Worm (Caenorhabditis elegans): ENCODE data around the gene mec-18.

mec-18 gene

DNA sequence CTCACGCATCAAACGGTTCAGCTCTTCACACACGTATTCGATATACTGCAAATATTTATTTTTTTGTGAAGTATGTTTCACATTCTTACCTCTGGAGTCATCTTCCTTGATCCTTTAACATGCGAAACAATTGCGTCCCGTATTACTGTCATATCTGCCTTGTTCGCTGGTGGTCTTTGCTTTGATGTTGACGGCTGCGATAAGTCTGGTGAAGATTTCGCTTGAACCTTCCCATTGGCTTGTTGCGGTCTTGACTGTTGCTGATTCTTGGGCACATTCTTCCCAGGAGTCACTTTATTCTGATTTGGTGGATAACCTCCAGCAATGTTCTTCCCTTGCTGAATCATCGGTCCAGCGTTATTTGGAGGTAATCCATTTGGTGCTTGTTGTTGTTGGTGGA, 29.2 kb upstream of the mec-18 start:
- no peak for TF ChIP-seq scrt-1 (GFP tag; IDR thresholded peaks at IDR 0.05)
- TF ChIP-seq sea-1 (GFP tag; conservative IDR thresholded peaks at IDR 0.05): no peak
- TF ChIP-seq ama-1 (optimal IDR thresholded peaks at IDR 0.05): no peak
- TF ChIP-seq aly-1 (tag; optimal IDR thresholded peaks at IDR 0.05): no peak
- no peak for TF ChIP-seq B0310.2 (tag; optimal IDR thresholded peaks at IDR 0.05)
- no peak for TF ChIP-seq flt-1 (GFP tag; IDR thresholded peaks at IDR 0.05)
- TF ChIP-seq F13C5.2 (tag; optimal IDR thresholded peaks at IDR 0.05): no peak
- TF ChIP-seq tbx-37 (GFP tag; conservative IDR thresholded peaks at IDR 0.05): no peak

DNA sequence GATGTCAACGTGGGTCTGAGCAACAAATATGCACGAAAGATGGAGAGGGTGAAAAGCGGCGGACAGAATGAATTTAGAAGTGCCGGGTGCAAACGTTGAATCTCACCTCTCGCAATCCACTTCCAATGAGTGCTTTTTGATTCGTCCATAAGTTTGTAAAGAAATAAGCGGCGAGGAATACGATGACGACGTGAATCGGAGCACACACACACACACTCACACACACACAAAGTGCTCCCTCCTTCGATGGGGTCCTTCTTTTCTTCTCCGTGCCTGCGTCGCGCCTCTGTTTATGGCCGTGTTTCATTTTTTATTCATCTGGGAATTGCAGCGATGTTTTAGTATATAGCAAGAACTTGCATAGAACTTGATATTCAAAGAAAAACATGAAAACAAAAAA, 23.4 kb upstream of the mec-18 start, which contains the start of gene paf-2:
Gene paf-2, minus strand, starts transcription at position 290 of the 400 bp plus-strand sequence.
- TF ChIP-seq ama-1 (optimal IDR thresholded peaks at IDR 0.05): no peak

DNA sequence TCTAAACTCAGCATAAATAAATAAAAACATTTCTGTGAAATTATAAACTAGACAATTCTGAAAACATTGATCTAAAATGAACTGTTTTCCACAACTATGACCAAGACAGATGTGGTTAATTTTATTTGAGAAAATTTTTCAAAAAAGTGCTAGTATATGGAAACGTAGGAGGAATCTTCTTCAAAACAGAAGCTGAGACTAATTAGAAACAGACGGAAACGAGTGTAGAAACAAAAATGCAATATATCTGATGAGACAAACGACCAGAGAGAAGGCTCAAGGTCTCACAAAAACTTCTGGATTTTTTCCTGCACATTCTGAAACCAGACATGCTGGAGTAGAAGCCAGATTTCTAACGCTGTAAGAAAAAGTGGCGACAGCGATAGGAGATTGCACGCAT, 21.9 kb upstream of the mec-18 start:
- no peak for TF ChIP-seq hnd-1 (tag; optimal IDR thresholded peaks at IDR 0.05)

DNA sequence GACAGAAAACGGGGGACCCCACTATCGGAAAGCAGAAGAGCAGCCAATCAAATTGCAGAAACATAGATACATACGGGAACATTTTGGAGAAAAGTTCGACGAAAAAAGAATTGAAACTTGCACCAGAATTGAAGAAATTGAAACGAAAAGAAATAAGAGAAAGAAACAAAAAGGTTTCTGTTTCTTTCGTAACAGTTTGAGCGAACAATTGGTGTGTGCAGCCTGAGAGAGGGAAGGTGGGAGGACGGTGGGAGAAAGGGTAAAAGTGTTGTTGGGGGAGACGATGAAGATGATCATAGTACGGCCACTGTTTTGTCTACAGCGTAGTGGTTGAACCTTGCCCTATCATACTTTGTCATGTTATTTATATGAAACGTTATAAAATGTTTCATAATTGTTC, 20.9 kb upstream of the mec-18 start:
- TF ChIP-seq pes-1 (GFP tag; IDR thresholded peaks at IDR 0.05) (no peak), hmbx-1 (tag; optimal IDR thresholded peaks at IDR 0.05) (no peak), hmg-4 (GFP tag; optimal IDR thresholded peaks at IDR 0.05) (no peak), ceh-13 (GFP tag; optimal IDR thresholded peaks at IDR 0.05) (no peak), aly-1 (tag; optimal IDR thresholded peaks at IDR 0.05) (no peak), flt-1 (GFP tag; IDR thresholded peaks at IDR 0.05) (no peak), B0310.2 (tag; optimal IDR thresholded peaks at IDR 0.05) (no peak), scrt-1 (GFP tag; IDR thresholded peaks at IDR 0.05) (no peak)

DNA sequence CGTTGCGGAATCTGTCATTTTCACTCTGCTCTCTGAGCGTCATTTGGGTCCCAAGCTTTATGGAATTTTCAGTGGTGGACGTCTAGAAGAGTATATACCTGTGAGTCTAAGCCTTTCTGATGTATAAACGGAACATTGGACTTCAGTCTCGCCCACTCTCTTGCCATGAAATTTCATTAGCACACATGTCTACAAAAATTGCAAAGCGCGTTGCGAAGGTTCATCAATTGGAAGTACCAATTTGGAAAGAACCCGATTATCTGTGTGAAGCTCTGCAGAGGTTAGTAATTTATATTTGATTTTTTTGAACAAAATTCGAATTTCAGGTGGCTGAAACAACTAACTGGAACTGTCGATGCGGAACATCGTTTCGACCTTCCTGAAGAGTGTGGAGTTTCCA, 15.8 kb upstream of the mec-18 start:
- TF ChIP-seq hmbx-1 (tag; optimal IDR thresholded peaks at IDR 0.05) (no peak), ceh-13 (GFP tag; optimal IDR thresholded peaks at IDR 0.05) (no peak), tra-4 (tag; optimal IDR thresholded peaks at IDR 0.05) (no peak), hmg-4 (GFP tag; optimal IDR thresholded peaks at IDR 0.05) (no peak), sea-1 (GFP tag; conservative IDR thresholded peaks at IDR 0.05) (no peak), tbx-11 (GFP tag; IDR thresholded peaks at IDR 0.05) (no peak), hnd-1 (tag; optimal IDR thresholded peaks at IDR 0.05) (no peak), scrt-1 (GFP tag; IDR thresholded peaks at IDR 0.05) (no peak), ets-7 (tag; optimal IDR thresholded peaks at IDR 0.05) (no peak), tbx-37 (GFP tag; conservative IDR thresholded peaks at IDR 0.05) (no peak), B0310.2 (tag; optimal IDR thresholded peaks at IDR 0.05) (no peak), flt-1 (GFP tag; IDR thresholded peaks at IDR 0.05) (no peak), ama-1 (optimal IDR thresholded peaks at IDR 0.05) (no peak), aly-1 (tag; optimal IDR thresholded peaks at IDR 0.05) (no peak), pes-1 (GFP tag; IDR thresholded peaks at IDR 0.05) (no peak), ceh-36 (tag; optimal IDR thresholded peaks at IDR 0.05) (no peak), F13C5.2 (tag; optimal IDR thresholded peaks at IDR 0.05) (no peak)

DNA sequence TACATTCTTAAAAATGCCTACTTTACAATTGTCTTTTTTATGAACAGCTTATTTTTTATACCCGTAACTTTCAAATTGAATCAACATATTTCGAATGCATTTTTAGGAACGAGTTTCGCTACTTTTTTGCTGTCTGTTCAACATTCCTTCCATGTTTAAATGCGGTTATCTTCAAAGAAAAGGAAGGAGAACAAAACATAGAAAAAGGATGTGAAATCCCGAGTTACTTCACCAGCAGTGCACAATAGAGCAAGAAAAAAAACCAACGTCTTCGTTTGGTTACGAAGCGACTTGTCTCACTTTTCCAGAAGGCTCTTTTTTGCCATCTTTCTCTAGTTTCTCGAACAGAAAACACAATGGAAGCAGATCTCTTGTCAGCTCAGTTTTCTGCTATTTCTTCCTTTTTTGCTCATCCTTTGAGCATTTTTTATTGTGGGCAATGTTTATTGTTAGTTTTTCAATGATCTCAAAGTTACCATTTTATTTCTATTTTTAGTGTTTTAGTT, 11.7 kb upstream of the mec-18 start, which contains the start of gene cka-2:
Gene cka-2, plus strand, starts transcription at position 456 of the 506 bp plus-strand sequence.
- TF ChIP-seq ets-7 (tag; optimal IDR thresholded peaks at IDR 0.05) (no peak), pes-1 (GFP tag; IDR thresholded peaks at IDR 0.05) (no peak), ceh-36 (tag; optimal IDR thresholded peaks at IDR 0.05) (no peak), ceh-13 (GFP tag; optimal IDR thresholded peaks at IDR 0.05) (no peak), tbx-37 (GFP tag; conservative IDR thresholded peaks at IDR 0.05) (no peak)

DNA sequence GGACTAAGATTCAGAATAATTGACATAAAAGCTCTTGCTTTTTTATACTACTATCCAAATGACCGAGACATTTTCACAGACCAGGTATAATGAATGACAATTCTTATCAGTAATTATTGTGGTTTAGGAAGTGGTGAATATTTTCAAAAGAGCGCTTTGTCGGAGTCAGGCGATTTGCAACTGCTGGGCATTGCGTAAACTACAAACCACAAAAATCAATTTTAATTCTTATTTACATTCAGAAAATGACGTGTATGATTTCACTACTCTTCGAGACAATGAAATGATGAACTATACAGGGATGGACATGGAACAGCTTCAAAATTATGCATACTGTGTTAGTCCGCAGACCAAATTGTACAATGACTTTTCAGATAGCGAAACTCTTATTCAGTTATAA, 10.5 kb upstream of the mec-18 start:
- TF ChIP-seq flt-1 (GFP tag; IDR thresholded peaks at IDR 0.05) (no peak), pes-1 (GFP tag; IDR thresholded peaks at IDR 0.05) (no peak), tbx-37 (GFP tag; conservative IDR thresholded peaks at IDR 0.05) (no peak), ets-7 (tag; optimal IDR thresholded peaks at IDR 0.05) (no peak), scrt-1 (GFP tag; IDR thresholded peaks at IDR 0.05) (no peak), hmbx-1 (tag; optimal IDR thresholded peaks at IDR 0.05) (no peak), tbx-11 (GFP tag; IDR thresholded peaks at IDR 0.05) (no peak), aly-1 (tag; optimal IDR thresholded peaks at IDR 0.05) (no peak), F13C5.2 (tag; optimal IDR thresholded peaks at IDR 0.05) (no peak), B0310.2 (tag; optimal IDR thresholded peaks at IDR 0.05) (no peak), ceh-36 (tag; optimal IDR thresholded peaks at IDR 0.05) (no peak), tra-4 (tag; optimal IDR thresholded peaks at IDR 0.05) (no peak), ceh-13 (GFP tag; optimal IDR thresholded peaks at IDR 0.05) (no peak), sea-1 (GFP tag; conservative IDR thresholded peaks at IDR 0.05) (no peak), ama-1 (optimal IDR thresholded peaks at IDR 0.05) (no peak), hmg-4 (GFP tag; optimal IDR thresholded peaks at IDR 0.05) (no peak), hnd-1 (tag; optimal IDR thresholded peaks at IDR 0.05) (no peak)

DNA sequence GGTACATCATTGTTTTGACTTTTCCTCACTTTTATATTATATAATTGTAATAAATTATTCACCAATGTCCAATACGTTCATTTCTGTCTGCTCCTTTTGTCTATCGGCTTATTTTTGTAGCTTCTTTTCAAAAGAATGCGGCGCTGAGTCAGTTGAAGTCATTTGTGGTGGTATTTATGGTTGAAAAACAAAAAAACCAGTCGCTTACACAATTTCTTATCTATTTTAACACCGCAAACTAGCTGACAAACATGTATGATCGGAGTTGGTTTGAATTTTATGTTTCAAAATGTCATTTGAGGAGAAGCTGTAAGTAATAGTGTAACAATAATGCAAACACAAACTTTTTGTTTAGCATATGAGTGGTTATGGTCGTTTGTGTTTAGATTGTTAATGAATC, 10.0 kb upstream of the mec-18 start, which contains the start of gene ets-10:
Gene ets-10, plus strand, starts transcription at position 201 of the 400 bp plus-strand sequence.
- TF ChIP-seq hmbx-1 (tag; optimal IDR thresholded peaks at IDR 0.05) (no peak), pes-1 (GFP tag; IDR thresholded peaks at IDR 0.05) (no peak), ama-1 (optimal IDR thresholded peaks at IDR 0.05) (no peak), ceh-13 (GFP tag; optimal IDR thresholded peaks at IDR 0.05) (no peak), hmg-4 (GFP tag; optimal IDR thresholded peaks at IDR 0.05) (no peak), hnd-1 (tag; optimal IDR thresholded peaks at IDR 0.05) (no peak), tra-4 (tag; optimal IDR thresholded peaks at IDR 0.05) (no peak), sea-1 (GFP tag; conservative IDR thresholded peaks at IDR 0.05) (no peak), flt-1 (GFP tag; IDR thresholded peaks at IDR 0.05) (no peak), tbx-11 (GFP tag; IDR thresholded peaks at IDR 0.05) (no peak), F13C5.2 (tag; optimal IDR thresholded peaks at IDR 0.05) (no peak), ets-7 (tag; optimal IDR thresholded peaks at IDR 0.05) (no peak)
